Worm (Caenorhabditis elegans) whole organism, L4 larva: Measurements from ENCODE around the gene Y50D4C.12.

Experiments
- ama-1 ChIP-seq: fragments of 150-350 bp; optimal IDR thresholded peaks from 2 replicates; lab custom pipeline; 2014; ENCODE audit warnings: inconsistent platforms, mixed read lengths
- dve-1 ChIP-seq: sonication (generic microtip); optimal IDR thresholded peaks from 2 replicates; lab custom pipeline; 2017; ENCODE audit warnings: antibody characterized with exemption, mild to moderate bottlenecking, missing genetic modification characterization, missing compliant biosample characterization; ENCODE audit not compliant: insufficient read depth
- lin-13 ChIP-seq: fragments of 150-350 bp; optimal IDR thresholded peaks from 2 replicates; lab custom pipeline; 2014; ENCODE audit warnings: missing biosample characterization, missing genetic modification reagents, missing genetic modification characterization
- spr-1 ChIP-seq: sonication (generic microtip); optimal IDR thresholded peaks from 2 replicates; lab custom pipeline; 2016; ENCODE audit warnings: mild to moderate bottlenecking, missing genetic modification characterization, missing compliant biosample characterization

DNA sequence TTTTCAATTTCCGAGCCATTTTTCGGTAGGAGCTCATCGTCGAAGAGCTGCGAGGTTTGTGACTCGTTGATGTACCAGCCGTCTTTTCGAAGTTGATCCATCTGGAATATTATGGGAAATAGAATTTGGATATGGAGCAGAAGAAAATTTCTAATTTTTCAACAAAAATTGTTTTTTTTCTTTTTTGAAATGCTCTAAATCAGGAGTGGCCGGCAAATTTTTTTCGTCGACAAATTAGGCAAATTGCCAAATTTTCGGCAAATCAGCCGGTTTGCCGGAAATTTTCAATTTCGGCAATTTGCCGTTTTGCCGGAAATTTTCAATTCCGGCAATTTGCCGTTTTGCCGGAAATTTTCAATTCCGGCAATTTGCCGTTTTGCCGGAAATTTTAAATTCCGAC is 37.2 kb upstream of the Y50D4C.12 start, which contains the start of gene Y50D4C.3:
- TF ChIP-seq ama-1 (lab: Kevin White, UChicago): no peak
- no peak for TF ChIP-seq spr-1 (tag; lab: Kevin White, UChicago)
- no peak for TF ChIP-seq lin-13 (GFP tag; lab: Kevin White, UChicago)
- no peak for TF ChIP-seq dve-1 (tag; lab: Kevin White, UChicago)
